Fruit fly (Drosophila melanogaster) whole organism, prepupa: ENCODE measurements around the gene CG14286.

ENCODE experiments used
- Blimp-1 ChIP-seq: fragments of 200-800 bp; sonication (Bioruptor generic); optimal IDR thresholded peaks from 3 replicates; lab custom pipeline; 2017; ENCODE audit warnings: missing biosample characterization, missing genetic modification characterization, mild to moderate bottlenecking, moderate library complexity, missing genetic modification reagents
- CG10631 ChIP-seq: fragments of 200-800 bp; sonication (Bioruptor generic); optimal IDR thresholded peaks from 2 replicates; lab custom pipeline; 2016; ENCODE audit warnings: missing biosample characterization, missing genetic modification characterization
- CG10669 ChIP-seq: fragments of 200-800 bp; sonication (Bioruptor generic); optimal IDR thresholded peaks from 3 replicates; lab custom pipeline; 2018; ENCODE audit warnings: missing biosample characterization, mild to moderate bottlenecking, missing genetic modification characterization, moderate library complexity
- CG11294 ChIP-seq: fragments of 200-800 bp; sonication (Bioruptor generic); IDR thresholded peaks from 2 replicates; pipeline ENCODE4 v1.3.6; 2022; ENCODE audit warnings: missing biosample characterization, missing genetic modification characterization
- CG11762 ChIP-seq: fragments of 200-800 bp; sonication (Bioruptor generic); optimal IDR thresholded peaks from 3 replicates; lab custom pipeline; 2016; ENCODE audit warnings: missing biosample characterization, missing genetic modification characterization; ENCODE audit not compliant: insufficient read depth
- CG11902 ChIP-seq: fragments of 200-800 bp; sonication (Bioruptor generic); optimal IDR thresholded peaks from 3 replicates; lab custom pipeline; 2016; ENCODE audit warnings: missing biosample characterization, missing genetic modification characterization
- CG15336 ChIP-seq: fragments of 200-800 bp; sonication (Bioruptor generic); IDR thresholded peaks from 2 replicates; pipeline ENCODE4 v1.3.6; 2022; ENCODE audit warnings: missing biosample characterization, missing genetic modification characterization
- CG1621 ChIP-seq: fragments of 200-800 bp; sonication (Bioruptor generic); optimal IDR thresholded peaks from 3 replicates; lab custom pipeline; 2018; ENCODE audit warnings: missing biosample characterization, mild to moderate bottlenecking, missing genetic modification characterization
- CG16779 ChIP-seq: fragments of 200-800 bp; sonication (Bioruptor generic); optimal IDR thresholded peaks from 3 replicates; lab custom pipeline; 2017; ENCODE audit warnings: missing biosample characterization, mild to moderate bottlenecking, missing genetic modification characterization
- CG3032 ChIP-seq: fragments of 200-800 bp; optimal IDR thresholded peaks from 2 replicates; lab custom pipeline; 2019; ENCODE audit warnings: missing biosample characterization, mild to moderate bottlenecking, missing genetic modification characterization, moderate library complexity
- CG31627 ChIP-seq: fragments of 200-800 bp; sonication (Bioruptor generic); optimal IDR thresholded peaks from 3 replicates; lab custom pipeline; 2016; ENCODE audit warnings: missing biosample characterization, missing genetic modification characterization
- CG32006 ChIP-seq: fragments of 200-800 bp; sonication (Bioruptor generic); optimal IDR thresholded peaks from 3 replicates; lab custom pipeline; 2017; ENCODE audit warnings: missing biosample characterization, mild to moderate bottlenecking, missing genetic modification characterization
- CG3919 ChIP-seq: fragments of 200-800 bp; sonication (Bioruptor generic); optimal IDR thresholded peaks from 3 replicates; lab custom pipeline; 2016; ENCODE audit warnings: missing biosample characterization, missing genetic modification characterization
- CG4318 ChIP-seq: fragments of 200-800 bp; sonication (Bioruptor generic); optimal IDR thresholded peaks from 3 replicates; lab custom pipeline; 2017; ENCODE audit warnings: missing biosample characterization, mild to moderate bottlenecking, missing genetic modification characterization
- CG6163 ChIP-seq: fragments of 200-800 bp; sonication (Bioruptor generic); IDR thresholded peaks from 3 replicates; pipeline ENCODE4 v1.3.6; 2022; ENCODE audit warnings: missing biosample characterization, missing genetic modification characterization
- CG6276 ChIP-seq: fragments of 200-800 bp; sonication (Bioruptor generic); optimal IDR thresholded peaks from 2 replicates; lab custom pipeline; 2017; ENCODE audit warnings: missing biosample characterization, mild to moderate bottlenecking, missing genetic modification characterization
- CG6792 ChIP-seq: fragments of 200-800 bp; sonication (Bioruptor generic); optimal IDR thresholded peaks from 3 replicates; lab custom pipeline; 2016; ENCODE audit warnings: missing biosample characterization, missing genetic modification characterization
- CG6808 ChIP-seq: fragments of 200-800 bp; sonication (Bioruptor generic); optimal IDR thresholded peaks from 3 replicates; lab custom pipeline; 2017; ENCODE audit warnings: missing biosample characterization, missing genetic modification characterization, mild to moderate bottlenecking, moderate library complexity, missing genetic modification reagents
- CG7368 ChIP-seq: fragments of 200-800 bp; sonication (Bioruptor generic); optimal IDR thresholded peaks from 3 replicates; lab custom pipeline; 2016; ENCODE audit warnings: missing biosample characterization, missing genetic modification characterization
- CG8319 ChIP-seq: fragments of 200-800 bp; sonication (Bioruptor generic); optimal IDR thresholded peaks from 3 replicates; lab custom pipeline; 2016; ENCODE audit warnings: missing biosample characterization, missing genetic modification characterization
- CG8632 ChIP-seq: fragments of 200-800 bp; sonication (Bioruptor generic); optimal IDR thresholded peaks from 3 replicates; lab custom pipeline; 2016; ENCODE audit warnings: missing biosample characterization, missing genetic modification characterization
- CG9139 ChIP-seq: fragments of 200-800 bp; sonication (Bioruptor generic); optimal IDR thresholded peaks from 3 replicates; lab custom pipeline; 2017; ENCODE audit warnings: missing biosample characterization, mild to moderate bottlenecking, missing genetic modification characterization
- Eip78C ChIP-seq: fragments of 200-800 bp; sonication (Bioruptor generic); peaks from one replicate; lab custom pipeline; 2016; ENCODE audit warnings: missing biosample characterization, missing genetic modification characterization
- Eip93F ChIP-seq: fragments of 200-800 bp; sonication (Bioruptor generic); optimal IDR thresholded peaks from 2 replicates; lab custom pipeline; 2016; ENCODE audit warnings: missing biosample characterization, mild to moderate bottlenecking, missing genetic modification characterization
- Ets21C ChIP-seq: fragments of 200-800 bp; sonication (Bioruptor generic); optimal IDR thresholded peaks from 3 replicates; lab custom pipeline; 2016; ENCODE audit warnings: missing biosample characterization, missing genetic modification characterization
- Hr38 ChIP-seq: sonication (Bioruptor generic); optimal IDR thresholded peaks from 2 replicates; lab custom pipeline; 2016; ENCODE audit warnings: missing biosample characterization, missing genetic modification characterization
- Hr39 ChIP-seq: fragments of 200-800 bp; sonication (Bioruptor generic); optimal IDR thresholded peaks from 2 replicates; lab custom pipeline; 2016; ENCODE audit warnings: missing biosample characterization, missing genetic modification characterization
- Hr4 ChIP-seq: fragments of 200-800 bp; sonication (Bioruptor generic); optimal IDR thresholded peaks from 3 replicates; lab custom pipeline; 2016; ENCODE audit warnings: missing biosample characterization, missing genetic modification characterization
- Lpt ChIP-seq: fragments of 200-800 bp; sonication (Bioruptor generic); optimal IDR thresholded peaks from 3 replicates; lab custom pipeline; 2016; ENCODE audit warnings: missing biosample characterization, missing genetic modification characterization
- OdsH ChIP-seq: fragments of 200-800 bp; sonication (Bioruptor generic); optimal IDR thresholded peaks from 3 replicates; lab custom pipeline; 2016; ENCODE audit warnings: missing biosample characterization, missing genetic modification characterization
- Sox102F ChIP-seq: fragments of 200-800 bp; sonication (Bioruptor generic); optimal IDR thresholded peaks from 2 replicates; lab custom pipeline; 2016; ENCODE audit warnings: missing biosample characterization, mild to moderate bottlenecking, missing genetic modification characterization
- Sox14 ChIP-seq: fragments of 200-800 bp; sonication (Bioruptor generic); optimal IDR thresholded peaks from 3 replicates; lab custom pipeline; 2016; ENCODE audit warnings: missing biosample characterization, missing genetic modification characterization
- achi ChIP-seq: fragments of 200-800 bp; sonication (Bioruptor generic); optimal IDR thresholded peaks from 3 replicates; lab custom pipeline; 2016; ENCODE audit warnings: missing biosample characterization, missing genetic modification characterization
- acj6 ChIP-seq: fragments of 200-800 bp; sonication (Bioruptor generic); optimal IDR thresholded peaks from 3 replicates; lab custom pipeline; 2016; ENCODE audit warnings: missing biosample characterization, missing genetic modification characterization
- cyc ChIP-seq: fragments of 200-800 bp; sonication (Bioruptor generic); optimal IDR thresholded peaks from 3 replicates; lab custom pipeline; 2016; ENCODE audit warnings: missing biosample characterization, missing genetic modification characterization
- dsx ChIP-seq: fragments of 200-800 bp; optimal IDR thresholded peaks from 3 replicates; lab custom pipeline; 2019; ENCODE audit warnings: missing biosample characterization, mild to moderate bottlenecking, missing genetic modification characterization, moderate library complexity; ENCODE audit not compliant: poor library complexity, severe bottlenecking
- esn ChIP-seq: fragments of 200-800 bp; sonication (Bioruptor generic); optimal IDR thresholded peaks from 2 replicates; lab custom pipeline; 2016; ENCODE audit warnings: missing biosample characterization, mild to moderate bottlenecking, missing genetic modification characterization, moderate library complexity
- fd59A ChIP-seq: fragments of 200-800 bp; sonication (Bioruptor generic); optimal IDR thresholded peaks from 2 replicates; lab custom pipeline; 2017; ENCODE audit warnings: missing biosample characterization, mild to moderate bottlenecking, missing genetic modification characterization, missing genetic modification reagents
- fd85E ChIP-seq: fragments of 200-800 bp; sonication (Bioruptor generic); optimal IDR thresholded peaks from 3 replicates; lab custom pipeline; 2016; ENCODE audit warnings: missing biosample characterization, missing genetic modification characterization
- fkh ChIP-seq: fragments of 200-800 bp; sonication (Bioruptor generic); optimal IDR thresholded peaks from 3 replicates; lab custom pipeline; 2017; ENCODE audit warnings: missing biosample characterization, mild to moderate bottlenecking, missing genetic modification characterization, moderate library complexity
- lz ChIP-seq: fragments of 200-800 bp; sonication (Bioruptor generic); optimal IDR thresholded peaks from 3 replicates; lab custom pipeline; 2016; ENCODE audit warnings: missing biosample characterization, missing genetic modification characterization
- net ChIP-seq: fragments of 200-800 bp; sonication (Bioruptor generic); optimal IDR thresholded peaks from 3 replicates; lab custom pipeline; 2016; ENCODE audit warnings: missing biosample characterization, missing genetic modification characterization
- pdm3 ChIP-seq: fragments of 200-800 bp; sonication (Bioruptor generic); optimal IDR thresholded peaks from 3 replicates; lab custom pipeline; 2016; ENCODE audit warnings: missing biosample characterization, missing genetic modification characterization
- spab ChIP-seq: fragments of 200-800 bp; sonication (Bioruptor generic); optimal IDR thresholded peaks from 2 replicates; lab custom pipeline; 2017; ENCODE audit warnings: missing biosample characterization, mild to moderate bottlenecking, missing genetic modification characterization, missing genetic modification reagents
- svp ChIP-seq: fragments of 200-800 bp; sonication (Bioruptor generic); peaks from one replicate; lab custom pipeline; 2016; ENCODE audit warnings: missing biosample characterization, missing genetic modification characterization
- topi ChIP-seq: fragments of 200-800 bp; sonication (Bioruptor generic); optimal IDR thresholded peaks from 3 replicates; lab custom pipeline; 2016; ENCODE audit warnings: missing biosample characterization, missing genetic modification characterization

CG14286 gene

DNA sequence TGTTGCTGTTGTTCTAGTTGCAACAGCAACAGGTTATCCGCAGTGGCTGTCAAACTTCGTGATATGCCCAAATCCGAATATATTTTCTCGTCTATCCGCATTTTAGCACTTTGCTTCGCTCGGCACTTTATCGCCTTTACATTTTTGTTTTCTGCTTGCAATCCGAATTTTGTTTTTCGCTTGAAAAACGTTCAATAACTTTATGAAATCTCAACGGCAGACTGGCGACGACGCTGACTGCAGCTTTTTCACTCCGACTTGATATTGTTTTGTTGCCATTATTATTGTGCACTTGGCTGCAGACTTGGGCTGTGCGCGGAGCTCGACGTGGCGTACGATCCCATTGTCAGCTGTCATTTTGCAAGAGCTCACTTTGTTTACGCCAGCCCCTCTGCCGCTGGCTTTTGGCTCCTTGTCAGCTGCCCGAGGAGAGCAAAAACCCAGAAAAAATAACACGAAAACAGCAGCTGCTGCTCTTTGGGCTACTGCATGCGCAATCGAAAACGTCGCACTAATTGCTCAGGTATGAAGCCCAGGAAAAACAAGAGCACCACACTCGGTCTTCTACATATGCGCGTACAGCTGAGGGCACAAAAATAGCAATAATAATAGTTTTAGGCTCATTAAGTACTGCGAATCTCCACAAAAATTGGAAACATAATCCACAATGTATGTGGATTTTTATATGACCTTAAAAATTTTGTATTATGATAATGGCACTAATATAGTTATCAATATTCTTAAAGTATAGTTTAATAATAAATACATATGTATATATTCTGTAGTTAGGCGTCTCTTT is 37.6 kb upstream of the CG14286 start (continued):
- peak; percentile 33; the same call in 1 of the 2 replicates for TF ChIP-seq CG11294
- peak; percentile 39 for TF ChIP-seq achi (GFP tag; lab: Kevin White, UChicago)
- no peak; the same call in 2 of the 3 replicates for TF ChIP-seq CG6163
- TF ChIP-seq topi (GFP tag; lab: Kevin White, UChicago), result no peak
- TF ChIP-seq acj6, result peak; percentile 41
- peak; percentile 33 for TF ChIP-seq Hr39
- TF ChIP-seq CG31627 (GFP tag; lab: Kevin White, UChicago), result peak; percentile 0
- peak; percentile 23 for TF ChIP-seq CG8632 (GFP tag; lab: Kevin White, UChicago)

DNA sequence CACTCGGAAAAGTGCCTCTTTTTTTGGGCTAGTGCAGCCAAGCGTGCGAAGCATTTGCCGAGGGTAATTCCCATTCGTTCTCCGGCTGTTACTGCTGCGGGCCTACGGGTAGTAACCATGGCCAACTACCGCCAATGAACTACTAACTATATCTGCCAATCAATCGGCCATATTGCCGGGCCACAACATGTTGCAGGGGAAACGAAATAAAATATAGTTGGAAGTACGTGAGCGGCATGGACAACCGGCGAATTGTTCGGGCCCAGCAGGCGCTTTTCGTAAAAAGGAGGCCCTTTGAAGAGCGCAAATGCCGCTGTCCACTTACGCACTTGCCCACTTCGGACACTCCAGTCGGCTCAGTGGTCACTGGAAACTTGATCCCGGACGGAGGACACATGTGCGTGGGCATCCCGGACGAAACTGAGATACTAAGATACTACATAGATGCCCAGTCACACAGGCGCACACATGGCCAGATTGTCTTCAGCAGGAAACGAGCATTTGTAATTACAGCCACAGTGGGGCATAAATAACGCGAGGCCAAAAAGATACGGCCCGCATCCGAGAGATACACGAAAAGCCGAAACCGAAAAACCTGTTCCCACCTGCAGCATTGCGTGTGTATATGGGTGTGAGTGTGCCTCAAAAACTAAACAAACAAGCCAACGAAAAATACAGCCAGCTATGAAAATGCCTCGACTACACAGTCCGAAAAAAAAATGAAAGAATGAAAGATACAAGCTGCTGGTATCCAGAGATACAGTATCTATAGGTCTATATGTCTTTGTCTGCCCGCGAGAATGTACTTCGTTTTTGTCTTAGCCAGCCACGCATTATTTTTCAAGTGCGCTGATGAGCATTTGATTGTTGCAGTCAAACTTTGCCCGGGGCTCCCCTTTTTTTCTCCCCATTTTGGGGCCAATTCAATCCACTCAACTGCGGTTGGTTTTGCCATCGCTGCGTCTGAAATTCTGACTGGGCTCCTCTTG is 36.2 kb upstream of the CG14286 start:
- TF ChIP-seq Hr38 (GFP tag; lab: Kevin White, UChicago), result no peak
- TF ChIP-seq CG9139 (GFP tag; lab: Kevin White, UChicago), result no peak
- TF ChIP-seq Eip93F (GFP tag; lab: Kevin White, UChicago), result no peak
- TF ChIP-seq CG11902 (GFP tag; lab: Kevin White, UChicago), result peak; percentile 16
- peak; percentile 16 for TF ChIP-seq svp (GFP tag; lab: Kevin White, UChicago)
- TF ChIP-seq Eip78C (GFP tag; lab: Kevin White, UChicago), result peak; percentile 86
- no peak for TF ChIP-seq CG8319 (GFP tag; lab: Kevin White, UChicago)
- peak; percentile 39 for TF ChIP-seq achi (GFP tag; lab: Kevin White, UChicago)
- TF ChIP-seq CG6792 (GFP tag; lab: Kevin White, UChicago), result peak; percentile 12
- no peak for TF ChIP-seq CG8632 (GFP tag; lab: Kevin White, UChicago)
- peak; percentile 71 for TF ChIP-seq fkh (GFP tag; lab: Kevin White, UChicago)
- no peak for TF ChIP-seq CG3032 (tag; lab: Kevin White, UChicago)
- TF ChIP-seq esn, result peak; percentile 46
- TF ChIP-seq fd59A (GFP tag; lab: Kevin White, UChicago), result peak; percentile 19
- peak; percentile 38 for TF ChIP-seq topi (GFP tag; lab: Kevin White, UChicago)
- peak; percentile 61; the same call in 1 of the 2 replicates for TF ChIP-seq CG15336
- no peak for TF ChIP-seq CG16779 (tag; lab: Kevin White, UChicago)
- TF ChIP-seq dsx (GFP tag; lab: Kevin White, UChicago), result no peak
- no peak for TF ChIP-seq CG11762 (GFP tag; lab: Kevin White, UChicago)
- TF ChIP-seq Ets21C (GFP tag; lab: Kevin White, UChicago), result no peak
- TF ChIP-seq CG3919 (GFP tag; lab: Kevin White, UChicago), result peak; percentile 62
- peak; percentile 56 for TF ChIP-seq CG1621 (tag; lab: Kevin White, UChicago)
- TF ChIP-seq Blimp-1 (GFP tag; lab: Kevin White, UChicago), result no peak
- TF ChIP-seq pdm3 (GFP tag; lab: Kevin White, UChicago), result peak; percentile 51
- no peak for TF ChIP-seq spab (GFP tag; lab: Kevin White, UChicago)
- peak; percentile 47 for TF ChIP-seq Hr4 (GFP tag; lab: Kevin White, UChicago)
- TF ChIP-seq lz (GFP tag; lab: Kevin White, UChicago), result peak; percentile 2
- TF ChIP-seq OdsH (GFP tag; lab: Kevin White, UChicago), result peak; percentile 22
- TF ChIP-seq CG4318 (GFP tag; lab: Kevin White, UChicago), result peak; percentile 25
- peak; percentile 29 for TF ChIP-seq cyc (GFP tag; lab: Kevin White, UChicago)
- TF ChIP-seq CG32006 (GFP tag; lab: Kevin White, UChicago), result peak; percentile 72
- TF ChIP-seq net (GFP tag; lab: Kevin White, UChicago), result peak; percentile 60
- TF ChIP-seq Sox102F (GFP tag; lab: Kevin White, UChicago), result no peak
- no peak for TF ChIP-seq fd85E
- TF ChIP-seq CG10669 (GFP tag; lab: Kevin White, UChicago), result peak; percentile 41
- TF ChIP-seq CG10631 (GFP tag; lab: Kevin White, UChicago), result peak; percentile 13
- TF ChIP-seq CG7368 (GFP tag; lab: Kevin White, UChicago), result peak; percentile 32
- TF ChIP-seq Lpt, result peak; percentile 68
- TF ChIP-seq CG6276 (GFP tag; lab: Kevin White, UChicago), result peak; percentile 39
- TF ChIP-seq Sox14 (GFP tag; lab: Kevin White, UChicago), result peak; percentile 53
- TF ChIP-seq CG6808 (GFP tag; lab: Kevin White, UChicago), result peak; percentile 51
